Worm (Caenorhabditis elegans): ENCODE data around the gene kvs-1.

The kvs-1 gene

DNA sequence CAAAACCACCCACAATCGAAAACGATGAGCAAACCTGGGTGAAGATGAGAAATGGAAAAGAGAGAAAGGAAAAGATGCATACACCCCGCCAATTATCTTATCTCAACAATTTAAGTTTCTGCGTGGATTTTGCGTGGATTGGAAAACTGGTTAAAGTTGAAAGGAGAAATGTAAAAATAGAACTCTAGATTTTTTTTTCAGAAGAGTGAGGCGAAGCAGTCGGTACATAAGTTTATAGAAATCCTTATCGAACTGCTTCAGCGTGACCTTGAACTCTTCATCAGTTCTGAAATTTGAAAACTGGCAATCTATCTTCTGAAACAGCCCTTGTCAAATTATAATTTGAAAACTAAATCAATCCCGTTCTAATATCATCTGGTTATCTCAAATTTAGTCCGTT is 17.8 kb downstream of the kvs-1 start, which contains the start of gene clik-2:
Gene clik-2, minus strand, starts transcription at position 101 of the 400 bp plus-strand sequence.
- TF ChIP-seq klf-2 (GFP tag; conservative IDR thresholded peaks at IDR 0.05), result no peak
- no peak for TF ChIP-seq T22C8.4 (GFP tag; IDR thresholded peaks at IDR 0.05)
- TF ChIP-seq ztf-23 (GFP tag; IDR thresholded peaks at IDR 0.05), result no peak
- no peak for TF ChIP-seq tab-1 (GFP tag; IDR thresholded peaks at IDR 0.05)
- TF ChIP-seq med-1 (GFP tag; optimal IDR thresholded peaks at IDR 0.05; ENCODE audit: insufficient read depth), result no peak
- TF ChIP-seq cog-1 (tag; optimal IDR thresholded peaks at IDR 0.05), result no peak

ce11 chrX:7681965-7682946 is 24.7 kb downstream of the kvs-1 start, which contains the start of gene unc-18:
TSS of gene unc-18 (plus strand) at chrX:7682896.
- TF ChIP-seq ztf-23 (GFP tag; IDR thresholded peaks at IDR 0.05), result no peak
- no peak for TF ChIP-seq flt-1 (GFP tag; IDR thresholded peaks at IDR 0.05)
- no peak for TF ChIP-seq ref-1 (GFP tag; conservative IDR thresholded peaks at IDR 0.05)
- no peak for TF ChIP-seq tab-1 (GFP tag; IDR thresholded peaks at IDR 0.05)
- TF ChIP-seq T22C8.4 (GFP tag; IDR thresholded peaks at IDR 0.05), result peak; percentile 48; the same call in 1 of the 2 replicates
- TF ChIP-seq cog-1 (tag; optimal IDR thresholded peaks at IDR 0.05), result no peak
- no peak for TF ChIP-seq klf-2 (GFP tag; conservative IDR thresholded peaks at IDR 0.05)

DNA sequence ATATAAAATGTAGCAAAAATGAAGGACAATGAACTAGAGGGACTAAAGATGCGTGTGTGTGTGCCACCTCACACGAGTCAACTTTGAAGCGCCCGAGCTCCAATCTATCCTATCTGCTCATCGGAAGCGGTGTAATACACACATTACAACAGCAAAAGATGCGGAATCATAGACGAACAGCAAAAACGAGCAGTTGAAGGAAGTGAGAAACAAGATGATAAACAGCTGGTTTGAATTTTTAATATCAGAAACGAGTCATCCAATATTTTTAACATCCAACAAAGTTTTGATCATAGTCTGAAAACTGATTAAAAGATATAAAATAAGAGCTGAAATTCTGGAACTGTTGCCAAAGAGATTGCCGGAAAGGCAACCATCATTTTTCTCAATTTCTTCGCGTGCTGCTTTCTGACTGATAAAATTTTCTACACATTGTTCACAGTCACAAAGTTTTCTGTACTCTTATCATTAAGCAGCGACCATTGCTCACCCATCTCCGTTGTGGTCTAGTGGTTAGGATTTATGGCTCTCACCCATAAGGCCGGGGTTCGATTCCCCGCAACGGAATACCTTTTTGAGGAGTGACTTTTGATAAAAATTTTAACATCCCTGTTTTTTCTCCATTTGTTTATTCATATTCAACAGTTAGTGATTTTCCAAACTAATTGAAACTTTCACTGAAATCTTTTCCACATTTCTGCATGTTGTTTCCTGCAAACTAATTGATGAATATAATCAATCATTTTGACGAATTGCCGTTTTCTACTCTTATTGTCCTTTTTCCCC is 26.2 kb downstream of the kvs-1 start, which contains the start of gene stn-2:
Gene stn-2, minus strand, starts transcription at position 75 of the 786 bp plus-strand sequence.
- TF ChIP-seq flt-1 (GFP tag; IDR thresholded peaks at IDR 0.05), result no peak; the same call in 1 of the 2 replicates
- TF ChIP-seq ztf-23 (GFP tag; IDR thresholded peaks at IDR 0.05), result peak; percentile 57; the same call in 1 of the 2 replicates

ce11 chrX:7679835-7680234 is 27.1 kb downstream of the kvs-1 start:
- TF ChIP-seq med-1 (GFP tag; optimal IDR thresholded peaks at IDR 0.05; ENCODE audit: insufficient read depth) (no peak), cog-1 (tag; optimal IDR thresholded peaks at IDR 0.05) (no peak)

ce11 chrX:7678437-7679139 is 28.3 kb downstream of the kvs-1 start:
- no peak for TF ChIP-seq ztf-29 (GFP tag; IDR thresholded peaks at IDR 0.05)
- no peak for TF ChIP-seq tab-1 (GFP tag; IDR thresholded peaks at IDR 0.05)
- no peak for TF ChIP-seq ztf-23 (GFP tag; IDR thresholded peaks at IDR 0.05)
- TF ChIP-seq med-1 (GFP tag; optimal IDR thresholded peaks at IDR 0.05; ENCODE audit: insufficient read depth), result no peak
- no peak for TF ChIP-seq flt-1 (GFP tag; IDR thresholded peaks at IDR 0.05)
- TF ChIP-seq T22C8.4 (GFP tag; IDR thresholded peaks at IDR 0.05), result no peak
- no peak for TF ChIP-seq klf-2 (GFP tag; conservative IDR thresholded peaks at IDR 0.05)
- TF ChIP-seq cog-1 (tag; optimal IDR thresholded peaks at IDR 0.05), result no peak
- TF ChIP-seq ref-1 (GFP tag; conservative IDR thresholded peaks at IDR 0.05), result no peak

DNA sequence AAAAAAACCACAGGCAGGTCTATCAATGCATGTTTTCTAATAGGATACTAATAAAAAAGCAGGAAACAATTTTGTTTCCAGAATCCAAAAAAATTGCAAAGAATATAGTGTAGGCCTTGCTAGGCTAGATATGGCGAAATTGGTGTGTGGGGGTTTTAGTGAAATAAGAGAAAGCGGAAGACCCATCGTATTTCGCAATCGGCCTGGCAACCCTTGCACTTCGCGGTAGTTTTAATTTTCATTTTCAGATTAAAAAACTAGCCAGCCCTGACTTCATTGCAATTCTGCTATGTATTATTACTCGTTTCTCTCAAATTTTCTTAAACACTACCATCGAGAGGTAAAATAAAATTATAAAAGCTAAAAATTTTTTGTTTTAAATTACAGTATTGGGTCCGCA is 32.1 kb downstream of the kvs-1 start:
- TF ChIP-seq tab-1 (GFP tag; IDR thresholded peaks at IDR 0.05) (no peak), klf-2 (GFP tag; conservative IDR thresholded peaks at IDR 0.05) (no peak), ztf-29 (GFP tag; IDR thresholded peaks at IDR 0.05) (no peak), ref-1 (GFP tag; conservative IDR thresholded peaks at IDR 0.05) (no peak), T22C8.4 (GFP tag; IDR thresholded peaks at IDR 0.05) (no peak), flt-1 (GFP tag; IDR thresholded peaks at IDR 0.05) (no peak), ztf-23 (GFP tag; IDR thresholded peaks at IDR 0.05) (no peak), med-1 (GFP tag; optimal IDR thresholded peaks at IDR 0.05; ENCODE audit: insufficient read depth) (no peak), cog-1 (tag; optimal IDR thresholded peaks at IDR 0.05) (no peak)

ce11 chrX:7672693-7673092 is 34.2 kb downstream of the kvs-1 start, which contains the start of gene F27D9.2:
TSS of gene F27D9.2 (plus strand) at chrX:7672993.
- TF ChIP-seq ztf-29 (GFP tag; IDR thresholded peaks at IDR 0.05), result no peak
- TF ChIP-seq med-1 (GFP tag; optimal IDR thresholded peaks at IDR 0.05; ENCODE audit: insufficient read depth), result no peak
- TF ChIP-seq tab-1 (GFP tag; IDR thresholded peaks at IDR 0.05), result no peak
- no peak for TF ChIP-seq ztf-23 (GFP tag; IDR thresholded peaks at IDR 0.05)
- no peak for TF ChIP-seq cog-1 (tag; optimal IDR thresholded peaks at IDR 0.05)
- no peak for TF ChIP-seq ref-1 (GFP tag; conservative IDR thresholded peaks at IDR 0.05)
- TF ChIP-seq T22C8.4 (GFP tag; IDR thresholded peaks at IDR 0.05), result no peak
- no peak for TF ChIP-seq flt-1 (GFP tag; IDR thresholded peaks at IDR 0.05)
- TF ChIP-seq klf-2 (GFP tag; conservative IDR thresholded peaks at IDR 0.05), result no peak

DNA sequence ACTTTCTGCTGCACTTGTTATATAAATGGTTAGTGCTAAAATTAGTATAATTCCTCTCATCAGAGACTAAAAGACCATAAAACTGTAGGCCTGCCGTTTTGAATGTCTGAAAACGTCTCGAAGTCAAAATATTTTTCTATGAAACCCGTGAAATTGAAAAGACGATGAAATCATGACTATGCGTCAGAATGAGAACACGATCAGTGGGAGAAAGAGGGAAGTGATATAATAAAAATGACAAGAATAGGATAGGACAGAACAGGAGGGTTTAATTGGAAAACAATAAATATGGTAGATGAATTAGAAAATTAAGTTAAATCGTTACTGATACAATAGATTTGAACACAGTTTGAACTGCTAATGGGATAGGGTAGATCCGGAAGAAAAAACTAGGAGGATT is 36.3 kb downstream of the kvs-1 start, which contains the start of gene F27D9.7:
Gene F27D9.7, minus strand, starts transcription at position 101 of the 400 bp plus-strand sequence.
- TF ChIP-seq med-1 (GFP tag; optimal IDR thresholded peaks at IDR 0.05; ENCODE audit: insufficient read depth), result no peak

DNA sequence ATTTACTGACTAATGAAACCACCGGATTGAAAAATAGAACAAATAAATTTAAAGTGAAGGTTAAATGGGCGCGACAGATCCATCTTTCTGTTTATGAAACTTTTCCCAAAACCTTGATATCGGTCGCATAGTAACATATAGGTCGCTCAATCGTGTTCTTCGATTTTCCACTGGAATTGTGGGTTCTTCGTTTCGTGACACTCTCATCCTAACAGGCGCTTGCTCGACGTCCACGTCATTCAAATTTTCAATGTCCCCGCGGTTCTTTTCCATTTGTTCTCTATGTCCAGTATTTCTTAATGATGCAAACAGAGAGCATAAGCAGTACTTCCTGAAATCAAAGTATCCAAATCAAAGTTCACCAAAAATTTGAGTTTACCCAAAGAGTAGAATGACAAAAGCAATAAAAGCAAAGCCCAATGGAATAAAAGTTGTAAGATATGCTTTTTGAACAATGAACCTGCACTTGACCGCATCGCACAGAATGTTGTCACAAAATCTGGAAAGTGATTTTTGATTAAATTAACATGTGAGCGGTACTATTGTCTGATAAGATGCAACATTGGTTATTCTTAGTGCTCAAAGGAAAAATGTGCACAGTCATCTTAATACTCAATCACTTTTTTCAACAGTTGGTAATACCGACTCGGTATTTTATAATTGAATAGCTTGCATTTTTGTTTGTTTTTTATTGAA is 39.4 kb downstream of the kvs-1 start, which contains the start of gene F27D9.13:
Gene F27D9.13, minus strand, starts transcription at position 51 of the 696 bp plus-strand sequence.
- TF ChIP-seq ref-1 (GFP tag; conservative IDR thresholded peaks at IDR 0.05), result no peak
- TF ChIP-seq flt-1 (GFP tag; IDR thresholded peaks at IDR 0.05), result no peak
- no peak for TF ChIP-seq klf-2 (GFP tag; conservative IDR thresholded peaks at IDR 0.05)
- no peak for TF ChIP-seq med-1 (GFP tag; optimal IDR thresholded peaks at IDR 0.05; ENCODE audit: insufficient read depth)
- TF ChIP-seq cog-1 (tag; optimal IDR thresholded peaks at IDR 0.05), result no peak
- TF ChIP-seq ztf-23 (GFP tag; IDR thresholded peaks at IDR 0.05), result no peak
- no peak for TF ChIP-seq ztf-29 (GFP tag; IDR thresholded peaks at IDR 0.05)
- TF ChIP-seq tab-1 (GFP tag; IDR thresholded peaks at IDR 0.05), result no peak
- no peak for TF ChIP-seq T22C8.4 (GFP tag; IDR thresholded peaks at IDR 0.05)

Data from whole organism, midembryonic.